Worm (Caenorhabditis elegans) whole organism, midembryonic: Measurements from ENCODE around the gene ttr-26.

ENCODE experiments used
- T22C8.4 ChIP-seq: fragments of 200-800 bp; sonication (Bioruptor generic); IDR thresholded peaks from 2 replicates; pipeline ENCODE4 v1.3.6; 2022; ENCODE audit warnings: missing genetic modification characterization, missing compliant biosample characterization
- cog-1 ChIP-seq: sonication (generic microtip); optimal IDR thresholded peaks from 2 replicates; lab custom pipeline; 2016; ENCODE audit warnings: missing genetic modification characterization, missing compliant biosample characterization
- flt-1 ChIP-seq: fragments of 200-800 bp; sonication (Bioruptor generic); IDR thresholded peaks from 2 replicates; pipeline ENCODE4 v1.3.6; 2022; ENCODE audit warnings: missing genetic modification characterization, missing compliant biosample characterization
- med-1 ChIP-seq: sonication (generic microtip); optimal IDR thresholded peaks from 2 replicates; lab custom pipeline; 2017; ENCODE audit warnings: missing genetic modification characterization, mild to moderate bottlenecking, missing compliant biosample characterization, antibody characterized with exemption, missing genetic modification reagents; ENCODE audit not compliant: insufficient read depth
- ref-1 ChIP-seq: fragments of 200-800 bp; sonication (Bioruptor generic); conservative IDR thresholded peaks from 2 replicates; pipeline ENCODE4 v1.3.6; 2022; ENCODE audit warnings: missing genetic modification reagents, missing genetic modification characterization, missing compliant biosample characterization
- ztf-23 ChIP-seq: fragments of 200-800 bp; sonication (Bioruptor generic); IDR thresholded peaks from 2 replicates; pipeline ENCODE4 v1.3.6; 2022; ENCODE audit warnings: missing genetic modification reagents, missing genetic modification characterization, missing compliant biosample characterization

ce11 chrV:18592448-18592847 lies 32.4 kb upstream of the ttr-26 start, which contains the start of gene grdn-1:
- TF ChIP-seq T22C8.4 (GFP tag; lab: Robert Waterston, UW): no peak
- TF ChIP-seq flt-1 (GFP tag; lab: Robert Waterston, UW): no peak
- TF ChIP-seq med-1: no peak
- TF ChIP-seq ref-1: no peak
- no peak for TF ChIP-seq ztf-23 (GFP tag; lab: Robert Waterston, UW)
- no peak for TF ChIP-seq cog-1
